Worm (Caenorhabditis elegans) whole organism, midembryonic: ENCODE results near the gene C16A3.5.

Experiments used
- cog-1 ChIP-seq: sonication (generic microtip); optimal IDR thresholded peaks from 2 replicates; lab custom pipeline; 2016; ENCODE audit warnings: missing genetic modification characterization, missing compliant biosample characterization
- flt-1 ChIP-seq: fragments of 200-800 bp; sonication (Bioruptor generic); IDR thresholded peaks from 2 replicates; pipeline ENCODE4 v1.3.6; 2022; ENCODE audit warnings: missing genetic modification characterization, missing compliant biosample characterization
- klf-2 ChIP-seq: fragments of 200-800 bp; sonication (Bioruptor generic); conservative IDR thresholded peaks from 2 replicates; pipeline ENCODE4 v1.3.6; 2022; ENCODE audit warnings: missing genetic modification reagents, missing genetic modification characterization, missing compliant biosample characterization
- med-1 ChIP-seq: sonication (generic microtip); optimal IDR thresholded peaks from 2 replicates; lab custom pipeline; 2017; ENCODE audit warnings: missing genetic modification characterization, mild to moderate bottlenecking, missing compliant biosample characterization, antibody characterized with exemption, missing genetic modification reagents; ENCODE audit not compliant: insufficient read depth

- TF ChIP-seq flt-1 = no peak
- TF ChIP-seq med-1 (GFP tag; lab: Kevin White, UChicago) = no peak
- no peak for TF ChIP-seq klf-2 (GFP tag; lab: Robert Waterston, UW)
- no peak for TF ChIP-seq cog-1 (tag; lab: Kevin White, UChicago)
Observed at ce11 chrIII:6382987-6383602, 2.5 kb downstream of the C16A3.5 start, which contains the start of gene let-716.
